Worm (Caenorhabditis elegans) whole organism, L4/young adult: ENCODE data around the gene hpd-1.

Experiments used
- W03F9.2 ChIP-seq: fragments of 150-350 bp; optimal IDR thresholded peaks from 2 replicates; lab custom pipeline; 2014; ENCODE audit warnings: missing biosample characterization, missing genetic modification characterization
- dao-5 ChIP-seq: sonication (generic microtip); optimal IDR thresholded peaks from 2 replicates; lab custom pipeline; 2016; ENCODE audit warnings: missing genotype, missing genetic modification characterization, moderate library complexity, missing compliant biosample characterization
- him-1 ChIP-seq: sonication (generic microtip); optimal IDR thresholded peaks from 2 replicates; lab custom pipeline; 2016; ENCODE audit warnings: missing genotype, missing genetic modification reagents, missing genetic modification characterization, missing compliant biosample characterization

- TF ChIP-seq him-1 (tag; lab: Kevin White, UChicago) (no peak), W03F9.2 (tag; lab: Kevin White, UChicago) (no peak), dao-5 (tag; lab: Kevin White, UChicago) (no peak)
Observed at ce11 chrIII:10520523-10520922, 14.8 kb upstream of the hpd-1 start, which contains the start of gene unc-49.
